Worm (Caenorhabditis elegans) whole organism, mixed stage, embryonic: Measurements from ENCODE around the gene nhr-254.

ENCODE experiments used
- M03D4.4 ChIP-seq: sonication (generic microtip); optimal IDR thresholded peaks from 2 replicates; lab custom pipeline; 2017; ENCODE audit warnings: mild to moderate bottlenecking, missing genetic modification characterization, missing compliant biosample characterization
- bed-3 ChIP-seq: fragments of 200-800 bp; sonication (Bioruptor generic); optimal IDR thresholded peaks from 3 replicates; lab custom pipeline; 2018; ENCODE audit warnings: mild to moderate bottlenecking, missing genetic modification characterization, moderate library complexity, missing compliant biosample characterization
- blmp-1 ChIP-seq: fragments of 150-350 bp; optimal IDR thresholded peaks from 2 replicates; lab custom pipeline; 2014; ENCODE audit warnings: missing biosample characterization, missing genetic modification characterization
- ceh-39 ChIP-seq: fragments of 150-350 bp; optimal IDR thresholded peaks from 2 replicates; lab custom pipeline; 2014; ENCODE audit warnings: missing biosample characterization, missing genetic modification characterization
- ceh-43 ChIP-seq: fragments of 200-800 bp; sonication (Bioruptor generic); optimal IDR thresholded peaks from 2 replicates; lab custom pipeline; 2018; ENCODE audit warnings: mild to moderate bottlenecking, missing genetic modification characterization, moderate library complexity, missing compliant biosample characterization
- ceh-83 ChIP-seq: fragments of 200-800 bp; sonication (Bioruptor generic); optimal IDR thresholded peaks from 2 replicates; lab custom pipeline; 2018; ENCODE audit warnings: mild to moderate bottlenecking, missing genetic modification characterization, missing compliant biosample characterization
- ces-1 ChIP-seq: fragments of 150-350 bp; optimal IDR thresholded peaks from 2 replicates; lab custom pipeline; 2014; ENCODE audit warnings: missing biosample characterization, missing genetic modification reagents, missing genetic modification characterization
- cnd-1 ChIP-seq: fragments of 200-800 bp; sonication (Bioruptor generic); optimal IDR thresholded peaks from 2 replicates; lab custom pipeline; 2018; ENCODE audit warnings: mild to moderate bottlenecking, missing genetic modification characterization, missing compliant biosample characterization
- drap-1 ChIP-seq: fragments of 200-800 bp; sonication (Bioruptor generic); optimal IDR thresholded peaks from 3 replicates; lab custom pipeline; 2018; ENCODE audit warnings: mild to moderate bottlenecking, missing genetic modification characterization, missing compliant biosample characterization
- elt-1 ChIP-seq: sonication (generic microtip); optimal IDR thresholded peaks from 2 replicates; lab custom pipeline; 2017; ENCODE audit warnings: missing genetic modification characterization, mild to moderate bottlenecking, missing compliant biosample characterization, antibody characterized with exemption, moderate library complexity, borderline replicate concordance; ENCODE audit not compliant: insufficient read depth
- elt-3 ChIP-seq: fragments of 150-350 bp; optimal IDR thresholded peaks from 2 replicates; lab custom pipeline; 2014; ENCODE audit warnings: missing biosample characterization, missing genetic modification characterization
- flh-1 ChIP-seq: fragments of 200-800 bp; sonication (Bioruptor generic); optimal IDR thresholded peaks from 2 replicates; lab custom pipeline; 2018; ENCODE audit warnings: mild to moderate bottlenecking, missing genetic modification characterization, moderate library complexity, missing compliant biosample characterization
- ham-2 ChIP-seq: fragments of 200-800 bp; sonication (Bioruptor generic); optimal IDR thresholded peaks from 2 replicates; lab custom pipeline; 2018; ENCODE audit warnings: mild to moderate bottlenecking, missing genetic modification characterization, missing compliant biosample characterization
- hlh-1 ChIP-seq: fragments of 150-350 bp; optimal IDR thresholded peaks from 2 replicates; lab custom pipeline; 2014; ENCODE audit warnings: missing biosample characterization, missing genetic modification reagents, missing genetic modification characterization
- lin-13 ChIP-seq: fragments of 150-350 bp; optimal IDR thresholded peaks from 2 replicates; lab custom pipeline; 2014; ENCODE audit warnings: missing biosample characterization, missing genetic modification characterization
- lin-32 ChIP-seq: fragments of 200-800 bp; sonication (Bioruptor generic); optimal IDR thresholded peaks from 2 replicates; lab custom pipeline; 2018; ENCODE audit warnings: mild to moderate bottlenecking, missing genetic modification characterization, missing compliant biosample characterization
- lsy-2 ChIP-seq: fragments of 150-350 bp; optimal IDR thresholded peaks from 2 replicates; lab custom pipeline; 2014; ENCODE audit warnings: missing biosample characterization, missing genetic modification characterization
- mab-5 ChIP-seq: fragments of 150-350 bp; optimal IDR thresholded peaks from 2 replicates; lab custom pipeline; 2014; ENCODE audit warnings: missing biosample characterization, missing genetic modification characterization
- mep-1 ChIP-seq: fragments of 150-350 bp; optimal IDR thresholded peaks from 2 replicates; lab custom pipeline; 2017; ENCODE audit warnings: missing biosample characterization, missing genetic modification reagents, missing genetic modification characterization, inconsistent platforms
- mls-2 ChIP-seq: sonication (generic microtip); optimal IDR thresholded peaks from 2 replicates; lab custom pipeline; 2016; ENCODE audit warnings: mild to moderate bottlenecking, missing genetic modification characterization, moderate library complexity, missing compliant biosample characterization
- nhr-12 ChIP-seq: fragments of 150-350 bp; optimal IDR thresholded peaks from 2 replicates; lab custom pipeline; 2014; ENCODE audit warnings: missing biosample characterization, missing genetic modification characterization
- nhr-2 ChIP-seq: fragments of 150-350 bp; optimal IDR thresholded peaks from 2 replicates; lab custom pipeline; 2014; ENCODE audit warnings: missing biosample characterization, missing genetic modification characterization
- nhr-237 ChIP-seq: fragments of 150-350 bp; optimal IDR thresholded peaks from 2 replicates; lab custom pipeline; 2014; ENCODE audit warnings: missing biosample characterization, missing genetic modification characterization
- nhr-28 ChIP-seq: fragments of 150-350 bp; optimal IDR thresholded peaks from 2 replicates; lab custom pipeline; 2014; ENCODE audit warnings: missing biosample characterization, missing genetic modification characterization
- nhr-76 ChIP-seq: sonication (generic microtip); optimal IDR thresholded peaks from 2 replicates; lab custom pipeline; 2017; ENCODE audit warnings: missing biosample characterization, missing genetic modification characterization
- pha-4 ChIP-seq: fragments of 150-350 bp; optimal IDR thresholded peaks from 2 replicates; lab custom pipeline; 2018; ENCODE audit warnings: missing biosample characterization, missing genetic modification reagents, missing genetic modification characterization
- sem-2 ChIP-seq: fragments of 200-800 bp; sonication (Bioruptor generic); optimal IDR thresholded peaks from 2 replicates; lab custom pipeline; 2018; ENCODE audit warnings: mild to moderate bottlenecking, missing genetic modification characterization, missing compliant biosample characterization
- snpc-4 ChIP-seq: fragments of 150-350 bp; optimal IDR thresholded peaks from 2 replicates; lab custom pipeline; 2014; ENCODE audit warnings: missing biosample characterization, missing genetic modification characterization
- sptf-1 ChIP-seq: sonication (generic microtip); optimal IDR thresholded peaks from 2 replicates; lab custom pipeline; 2017; ENCODE audit warnings: mild to moderate bottlenecking, missing genetic modification characterization, moderate library complexity, missing compliant biosample characterization
- tbx-8 ChIP-seq: fragments of 200-800 bp; sonication (Bioruptor generic); optimal IDR thresholded peaks from 2 replicates; lab custom pipeline; 2018; ENCODE audit warnings: mild to moderate bottlenecking, missing genetic modification characterization, moderate library complexity, missing compliant biosample characterization
- unc-120 ChIP-seq: sonication (generic microtip); optimal IDR thresholded peaks from 2 replicates; lab custom pipeline; 2017; ENCODE audit warnings: missing genetic modification characterization, missing compliant biosample characterization; ENCODE audit not compliant: poor library complexity, severe bottlenecking
- unc-39 ChIP-seq: fragments of 150-350 bp; optimal IDR thresholded peaks from 2 replicates; lab custom pipeline; 2014; ENCODE audit warnings: missing biosample characterization, missing genetic modification characterization
- unc-62 ChIP-seq: fragments of 150-350 bp; optimal IDR thresholded peaks from 2 replicates; lab custom pipeline; 2014; ENCODE audit warnings: missing biosample characterization, missing genetic modification reagents, missing genetic modification characterization
- zip-8 ChIP-seq: fragments of 150-350 bp; optimal IDR thresholded peaks from 2 replicates; lab custom pipeline; 2014; ENCODE audit warnings: missing biosample characterization, missing genetic modification characterization
- ztf-11 ChIP-seq: fragments of 150-350 bp; optimal IDR thresholded peaks from 2 replicates; lab custom pipeline; 2014; ENCODE audit warnings: missing biosample characterization, missing genetic modification characterization

The nhr-254 gene

ce11 chrV:347561-348345, 44.7 kb upstream of the nhr-254 start:
- TF ChIP-seq ceh-39 (tag; lab: Kevin White, UChicago): no peak
- TF ChIP-seq sptf-1 (tag; lab: Kevin White, UChicago): no peak

- TF ChIP-seq ces-1 (no peak), snpc-4 (tag; lab: Kevin White, UChicago) (no peak), nhr-28 (tag; lab: Kevin White, UChicago) (no peak), elt-1 (tag; lab: Kevin White, UChicago) (no peak), ceh-83 (GFP tag; lab: Kevin White, UChicago) (no peak), sem-2 (no peak), ceh-39 (tag; lab: Kevin White, UChicago) (peak; percentile 28), ztf-11 (tag; lab: Kevin White, UChicago) (no peak), mab-5 (no peak), unc-120 (no peak), mep-1 (peak; percentile 73), ham-2 (GFP tag; lab: Kevin White, UChicago) (no peak), sptf-1 (tag; lab: Kevin White, UChicago) (peak; percentile 48), lsy-2 (tag; lab: Kevin White, UChicago) (no peak), ceh-43 (no peak), flh-1 (no peak), nhr-2 (tag; lab: Kevin White, UChicago) (no peak), tbx-8 (GFP tag; lab: Kevin White, UChicago) (no peak), unc-39 (tag; lab: Kevin White, UChicago) (no peak), M03D4.4 (no peak), unc-62 (GFP tag; lab: Kevin White, UChicago) (no peak), nhr-237 (tag; lab: Kevin White, UChicago) (no peak), nhr-76 (tag; lab: Kevin White, UChicago) (no peak), lin-13 (tag; lab: Kevin White, UChicago) (peak; percentile 39), elt-3 (tag; lab: Kevin White, UChicago) (no peak), bed-3 (GFP tag; lab: Kevin White, UChicago) (no peak), nhr-12 (tag; lab: Kevin White, UChicago) (no peak), mls-2 (tag; lab: Kevin White, UChicago) (peak; percentile 12), blmp-1 (tag; lab: Kevin White, UChicago) (no peak), cnd-1 (peak; percentile 83), zip-8 (tag; lab: Kevin White, UChicago) (no peak), lin-32 (GFP tag; lab: Kevin White, UChicago) (peak; percentile 30), drap-1 (GFP tag; lab: Kevin White, UChicago) (no peak), hlh-1 (tag; lab: Kevin White, UChicago) (peak; percentile 62), pha-4 (no peak)
Measured at ce11 chrV:349054-349453, 43.4 kb upstream of the nhr-254 start, which contains the start of gene atg-9. TSS of gene atg-9 (plus strand) at chrV:349385.

ce11 chrV:350822-351221, 41.6 kb upstream of the nhr-254 start:
- TF ChIP-seq mab-5 (no peak), M03D4.4 (no peak), mep-1 (no peak), mls-2 (tag; lab: Kevin White, UChicago) (no peak), flh-1 (no peak), bed-3 (GFP tag; lab: Kevin White, UChicago) (no peak)

- TF ChIP-seq blmp-1 (tag; lab: Kevin White, UChicago) (no peak), ham-2 (GFP tag; lab: Kevin White, UChicago) (no peak), snpc-4 (tag; lab: Kevin White, UChicago) (no peak), mls-2 (tag; lab: Kevin White, UChicago) (no peak), lin-13 (tag; lab: Kevin White, UChicago) (no peak)
Measured at ce11 chrV:351787-352186, 40.6 kb upstream of the nhr-254 start.
